Fruit fly (Drosophila melanogaster): Measurements from ENCODE around the gene Megf8.

Megf8 gene

dm6 chr2L:8093182-8093941 is 50.1 kb downstream of the Megf8 start:
- TF ChIP-seq CG6854 (GFP tag; optimal IDR thresholded peaks at IDR 0.05), result peak; percentile 4
- no peak for TF ChIP-seq cyc (GFP tag; optimal IDR thresholded peaks at IDR 0.05)
- TF ChIP-seq Blimp-1 (GFP tag; optimal IDR thresholded peaks at IDR 0.05), result no peak
- peak; percentile 75 for TF ChIP-seq svp (GFP tag)
- TF ChIP-seq Ets96B (tag; optimal IDR thresholded peaks at IDR 0.05), result no peak
- no peak for TF ChIP-seq dac (GFP tag; optimal IDR thresholded peaks at IDR 0.05)
- peak; percentile 13 for TF ChIP-seq CG10631 (GFP tag; optimal IDR thresholded peaks at IDR 0.05)
- no peak for TF ChIP-seq CG6808 (GFP tag; optimal IDR thresholded peaks at IDR 0.05)
- TF ChIP-seq CG32006 (GFP tag; optimal IDR thresholded peaks at IDR 0.05), result peak; percentile 24
- TF ChIP-seq CG11762 (GFP tag; optimal IDR thresholded peaks at IDR 0.05; ENCODE audit: insufficient read depth), result no peak
- TF ChIP-seq Sox14 (GFP tag; optimal IDR thresholded peaks at IDR 0.05), result peak; percentile 71
- TF ChIP-seq CG10669 (GFP tag; optimal IDR thresholded peaks at IDR 0.05), result peak; percentile 11
- TF ChIP-seq Eip75B (GFP tag; optimal IDR thresholded peaks at IDR 0.05), result peak; percentile 39
- peak; percentile 29 for TF ChIP-seq CG31627 (GFP tag; optimal IDR thresholded peaks at IDR 0.05)
- TF ChIP-seq Lpt (GFP tag; optimal IDR thresholded peaks at IDR 0.05), result no peak
- no peak for TF ChIP-seq vri (GFP tag; optimal IDR thresholded peaks at IDR 0.05)
- no peak for TF ChIP-seq Hr38 (GFP tag; optimal IDR thresholded peaks at IDR 0.05)
- TF ChIP-seq topi (GFP tag; optimal IDR thresholded peaks at IDR 0.05), result peak; percentile 8
- TF ChIP-seq OdsH (GFP tag; optimal IDR thresholded peaks at IDR 0.05), result no peak
- no peak for TF ChIP-seq Sox15 (GFP tag; optimal IDR thresholded peaks at IDR 0.05)
- TF ChIP-seq CG6163 (GFP tag; IDR thresholded peaks at IDR 0.05), result peak; percentile 56; the same call in 2 of the 3 replicates
- TF ChIP-seq CG16779 (tag; optimal IDR thresholded peaks at IDR 0.05), result no peak
- peak; percentile 28; the same call in 1 of the 3 replicates for TF ChIP-seq eg (GFP tag; IDR thresholded peaks at IDR 0.05)
- peak; percentile 50 for TF ChIP-seq Eip78C (GFP tag)
- TF ChIP-seq CG8632 (GFP tag; optimal IDR thresholded peaks at IDR 0.05), result no peak
- TF ChIP-seq Ets21C (GFP tag; optimal IDR thresholded peaks at IDR 0.05), result peak; percentile 2
- 0 out of 2 replicates have a peak, but pooled peaks have one; percentile 14 for TF ChIP-seq Gug (GFP tag; IDR thresholded peaks at IDR 0.05)
- TF ChIP-seq Met (GFP tag; optimal IDR thresholded peaks at IDR 0.05), result no peak
- TF ChIP-seq CG15336 (GFP tag; IDR thresholded peaks at IDR 0.05), result no peak
- TF ChIP-seq CG11294 (GFP tag; IDR thresholded peaks at IDR 0.05), result peak; percentile 15; the same call in 1 of the 2 replicates
- no peak for TF ChIP-seq CG4318 (GFP tag; optimal IDR thresholded peaks at IDR 0.05)
- TF ChIP-seq net (GFP tag; optimal IDR thresholded peaks at IDR 0.05), result peak; percentile 41
- peak; percentile 35 for TF ChIP-seq Sox102F (GFP tag; optimal IDR thresholded peaks at IDR 0.05)
- TF ChIP-seq Hr4 (GFP tag; optimal IDR thresholded peaks at IDR 0.05), result no peak
- peak; percentile 46 for TF ChIP-seq CG3919 (GFP tag; optimal IDR thresholded peaks at IDR 0.05)
- TF ChIP-seq CG11902 (GFP tag; optimal IDR thresholded peaks at IDR 0.05), result no peak
- TF ChIP-seq CG1621 (tag; optimal IDR thresholded peaks at IDR 0.05), result no peak
- TF ChIP-seq CG8119 (GFP tag; IDR thresholded peaks at IDR 0.05), result no peak; the same call in 2 of the 3 replicates
- no peak for TF ChIP-seq ss (GFP tag; optimal IDR thresholded peaks at IDR 0.05)
- no peak for TF ChIP-seq CG6276 (GFP tag; optimal IDR thresholded peaks at IDR 0.05)
- peak; percentile 12 for TF ChIP-seq Hr39 (GFP tag; optimal IDR thresholded peaks at IDR 0.05)
- peak; percentile 10 for TF ChIP-seq esn (GFP tag; optimal IDR thresholded peaks at IDR 0.05)
- TF ChIP-seq fd59A (GFP tag; optimal IDR thresholded peaks at IDR 0.05), result no peak
- no peak for TF ChIP-seq CG34406 (GFP tag; optimal IDR thresholded peaks at IDR 0.05)
- TF ChIP-seq salr (GFP tag; optimal IDR thresholded peaks at IDR 0.05), result no peak
- no peak for TF ChIP-seq dsx (GFP tag; optimal IDR thresholded peaks at IDR 0.05; ENCODE audit: poor library complexity, severe bottlenecking)
- peak; percentile 27 for TF ChIP-seq pdm3 (GFP tag; optimal IDR thresholded peaks at IDR 0.05)
- TF ChIP-seq spab (GFP tag; optimal IDR thresholded peaks at IDR 0.05), result no peak
- peak; percentile 22 for TF ChIP-seq Eip93F (GFP tag; optimal IDR thresholded peaks at IDR 0.05)
- no peak for TF ChIP-seq CG7368 (GFP tag; optimal IDR thresholded peaks at IDR 0.05)

Measured in whole organism, prepupa.